Worm (Caenorhabditis elegans) whole organism, young adult: ENCODE results near the gene hira-1.

ENCODE experiments used
- B0035.1 ChIP-seq: sonication (generic microtip); optimal IDR thresholded peaks from 2 replicates; lab custom pipeline; 2016; ENCODE audit warnings: missing genetic modification characterization, mild to moderate bottlenecking, missing compliant biosample characterization, missing genotype, missing genetic modification reagents
- F10E7.11 ChIP-seq: sonication (generic microtip); optimal IDR thresholded peaks from 2 replicates; lab custom pipeline; 2017; ENCODE audit warnings: mild to moderate bottlenecking, missing genetic modification characterization, moderate library complexity, missing compliant biosample characterization
- T26A5.8 ChIP-seq: sonication (generic microtip); optimal IDR thresholded peaks from 2 replicates; lab custom pipeline; 2016; ENCODE audit warnings: missing genetic modification characterization, missing compliant biosample characterization
- Y53G8AR.9 ChIP-seq: fragments of 200-800 bp; sonication (Bioruptor generic); conservative IDR thresholded peaks from 2 replicates; pipeline ENCODE4 v1.3.6; 2022; ENCODE audit warnings: missing genetic modification reagents, missing genetic modification characterization, missing compliant biosample characterization
- bed-1 ChIP-seq: fragments of 200-800 bp; sonication (Bioruptor generic); IDR thresholded peaks from 2 replicates; pipeline ENCODE4 v1.3.6; 2022; ENCODE audit warnings: missing genetic modification reagents, missing genetic modification characterization, missing compliant biosample characterization
- ccch-3 ChIP-seq: fragments of 200-800 bp; sonication (Bioruptor generic); optimal IDR thresholded peaks from 2 replicates; lab custom pipeline; 2018; ENCODE audit warnings: mild to moderate bottlenecking, missing genetic modification characterization, missing compliant biosample characterization
- ceh-58 ChIP-seq: fragments of 200-800 bp; sonication (Bioruptor generic); IDR thresholded peaks from 2 replicates; pipeline ENCODE4 v1.3.6; 2022; ENCODE audit warnings: missing genetic modification characterization, missing compliant biosample characterization
- dpl-1 ChIP-seq: fragments of 150-350 bp; optimal IDR thresholded peaks from 2 replicates; lab custom pipeline; 2014; ENCODE audit warnings: missing biosample characterization, missing genetic modification reagents, missing genetic modification characterization
- egrh-3 ChIP-seq: fragments of 200-800 bp; sonication (Bioruptor generic); IDR thresholded peaks from 2 replicates; pipeline ENCODE4 v1.3.6; 2022; ENCODE audit warnings: missing genetic modification reagents, missing genetic modification characterization, missing compliant biosample characterization
- gei-17 ChIP-seq: fragments of 200-800 bp; sonication (Bioruptor generic); optimal IDR thresholded peaks from 2 replicates; lab custom pipeline; 2018; ENCODE audit warnings: mild to moderate bottlenecking, missing genetic modification characterization, missing compliant biosample characterization
- hmg-20 ChIP-seq: fragments of 200-800 bp; sonication (Bioruptor generic); IDR thresholded peaks from 2 replicates; pipeline ENCODE4 v1.3.6; 2022; ENCODE audit warnings: missing genetic modification reagents, missing genetic modification characterization, missing compliant biosample characterization
- pha-4 ChIP-seq: fragments of 150-350 bp; sonication (generic microtip); optimal IDR thresholded peaks from 2 replicates; lab custom pipeline; 2014; ENCODE audit warnings: missing biosample characterization, missing genetic modification reagents, missing genetic modification characterization
- sdz-38 ChIP-seq: sonication (generic microtip); optimal IDR thresholded peaks from 2 replicates; lab custom pipeline; 2016; ENCODE audit warnings: missing genotype, missing genetic modification characterization, missing compliant biosample characterization
- zfh-2 ChIP-seq: fragments of 200-800 bp; sonication (Bioruptor generic); conservative IDR thresholded peaks from 2 replicates; pipeline ENCODE4 v1.3.6; 2022; ENCODE audit warnings: missing genetic modification reagents, missing genetic modification characterization, missing compliant biosample characterization

The hira-1 gene

DNA sequence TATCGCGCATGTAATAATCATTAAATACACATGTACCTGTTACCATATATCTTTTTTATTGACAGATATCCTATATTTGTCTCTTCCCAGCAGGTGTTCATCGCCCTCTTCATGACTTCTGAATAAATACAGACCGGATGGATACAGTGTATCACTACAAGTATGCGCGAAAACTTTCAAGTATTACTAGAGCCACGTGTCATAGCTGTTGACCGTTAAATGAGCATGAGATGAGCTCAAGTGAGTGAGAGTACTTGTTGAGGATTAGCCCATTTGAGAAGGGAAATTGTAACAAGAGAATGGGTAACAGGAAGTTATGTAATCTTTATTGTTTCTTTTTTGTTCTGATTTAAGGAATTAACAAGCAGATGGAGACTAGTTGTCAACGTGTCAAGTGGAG, 54.1 kb downstream of the hira-1 start:
- no peak for TF ChIP-seq Y53G8AR.9 (GFP tag; lab: Robert Waterston, UW)
- no peak for TF ChIP-seq gei-17 (GFP tag; lab: Kevin White, UChicago)
- TF ChIP-seq ceh-58, result no peak
- TF ChIP-seq zfh-2 (GFP tag; lab: Robert Waterston, UW), result no peak
- no peak for TF ChIP-seq egrh-3 (GFP tag; lab: Robert Waterston, UW)
- TF ChIP-seq sdz-38 (tag; lab: Kevin White, UChicago), result no peak
- no peak for TF ChIP-seq pha-4 (tag; lab: Kevin White, UChicago)
- TF ChIP-seq bed-1 (GFP tag; lab: Robert Waterston, UW), result no peak
- no peak for TF ChIP-seq ccch-3 (GFP tag; lab: Kevin White, UChicago)
- TF ChIP-seq T26A5.8 (tag; lab: Kevin White, UChicago), result no peak
- no peak for TF ChIP-seq dpl-1 (GFP tag; lab: Kevin White, UChicago)
- no peak for TF ChIP-seq F10E7.11 (tag; lab: Kevin White, UChicago)
- TF ChIP-seq B0035.1 (tag; lab: Kevin White, UChicago), result no peak
- no peak for TF ChIP-seq hmg-20 (GFP tag; lab: Robert Waterston, UW)
- TF ChIP-seq, all 124 proteins: peak for 0
